Fruit fly (Drosophila melanogaster) whole organism, embryonic: Measurements from ENCODE around the gene CG31743.

Experiments
- Blimp-1 ChIP-seq: fragments of 200-800 bp; sonication (Bioruptor generic); optimal IDR thresholded peaks from 3 replicates; lab custom pipeline; 2018; ENCODE audit warnings: missing biosample characterization, missing genetic modification characterization, mild to moderate bottlenecking, moderate library complexity, missing genetic modification reagents
- Bteb2 ChIP-seq: fragments of 200-800 bp; sonication (Bioruptor generic); optimal IDR thresholded peaks from 2 replicates; lab custom pipeline; 2016; ENCODE audit warnings: missing biosample characterization, missing genetic modification characterization
- CG10959 ChIP-seq: fragments of 200-800 bp; sonication (Bioruptor generic); IDR thresholded peaks from 2 replicates; pipeline ENCODE4 v1.3.6; 2022; ENCODE audit warnings: missing biosample characterization, missing genetic modification characterization
- CG11093 ChIP-seq: fragments of 200-800 bp; sonication (Bioruptor generic); IDR thresholded peaks from 3 replicates; pipeline ENCODE4 v1.3.6; 2022; ENCODE audit warnings: missing biosample characterization, missing genetic modification characterization
- CG11504 ChIP-seq: fragments of 200-800 bp; sonication (Bioruptor generic); optimal IDR thresholded peaks from 3 replicates; lab custom pipeline; 2019; ENCODE audit warnings: missing biosample characterization, mild to moderate bottlenecking, missing genetic modification characterization, moderate library complexity
- CG12219 ChIP-seq: fragments of 200-800 bp; sonication (Bioruptor generic); optimal IDR thresholded peaks from 3 replicates; lab custom pipeline; 2018; ENCODE audit warnings: missing biosample characterization, mild to moderate bottlenecking, missing genetic modification characterization
- CG13624 ChIP-seq: fragments of 200-800 bp; sonication (Bioruptor generic); optimal IDR thresholded peaks from 2 replicates; lab custom pipeline; 2016; ENCODE audit warnings: missing biosample characterization, missing genetic modification characterization
- CG14050 ChIP-seq: fragments of 200-800 bp; sonication (Bioruptor generic); IDR thresholded peaks from 3 replicates; pipeline ENCODE4 v1.3.6; 2022; ENCODE audit warnings: missing biosample characterization, missing genetic modification characterization
- CG1647 ChIP-seq: fragments of 200-800 bp; sonication (Bioruptor generic); optimal IDR thresholded peaks from 3 replicates; lab custom pipeline; 2016; ENCODE audit warnings: missing biosample characterization, missing genetic modification characterization
- CG17361 ChIP-seq: fragments of 200-800 bp; sonication (Bioruptor generic); IDR thresholded peaks from 3 replicates; pipeline ENCODE4 v1.3.6; 2022; ENCODE audit warnings: missing biosample characterization, missing genetic modification characterization
- CG30403 ChIP-seq: fragments of 200-800 bp; sonication (Bioruptor generic); optimal IDR thresholded peaks from 3 replicates; lab custom pipeline; 2016; ENCODE audit warnings: missing biosample characterization, missing genetic modification characterization
- CG31441 ChIP-seq: fragments of 200-800 bp; sonication (Bioruptor generic); IDR thresholded peaks from 2 replicates; pipeline ENCODE4 v1.3.6; 2022; ENCODE audit warnings: missing biosample characterization, missing genetic modification characterization
- CG43689 ChIP-seq: fragments of 200-800 bp; sonication (Bioruptor generic); IDR thresholded peaks from 2 replicates; pipeline ENCODE4 v1.3.6; 2022; ENCODE audit warnings: missing biosample characterization, missing genetic modification characterization
- CG4820 ChIP-seq: fragments of 200-800 bp; sonication (Bioruptor generic); optimal IDR thresholded peaks from 3 replicates; lab custom pipeline; 2016; ENCODE audit warnings: missing biosample characterization, missing genetic modification characterization
- CG5953 ChIP-seq: fragments of 200-800 bp; sonication (Bioruptor generic); IDR thresholded peaks from 2 replicates; pipeline ENCODE4 v1.3.6; 2022; ENCODE audit warnings: missing biosample characterization, missing genetic modification characterization
- CG6813 ChIP-seq: fragments of 200-800 bp; sonication (Bioruptor generic); optimal IDR thresholded peaks from 2 replicates; lab custom pipeline; 2017; ENCODE audit warnings: missing biosample characterization, missing genetic modification characterization, mild to moderate bottlenecking, moderate library complexity, missing genetic modification reagents
- CG8359 ChIP-seq: fragments of 200-800 bp; sonication (Bioruptor generic); optimal IDR thresholded peaks from 2 replicates; lab custom pipeline; 2017; ENCODE audit warnings: missing biosample characterization, mild to moderate bottlenecking, missing genetic modification characterization, borderline replicate concordance
- CG8388 ChIP-seq: fragments of 200-800 bp; sonication (Bioruptor generic); optimal IDR thresholded peaks from 2 replicates; lab custom pipeline; 2019; ENCODE audit warnings: missing biosample characterization, mild to moderate bottlenecking, missing genetic modification characterization, moderate library complexity
- CG9797 ChIP-seq: fragments of 200-800 bp; sonication (Bioruptor generic); optimal IDR thresholded peaks from 3 replicates; lab custom pipeline; 2018; ENCODE audit warnings: missing biosample characterization, mild to moderate bottlenecking, missing genetic modification characterization
- D19A ChIP-seq: fragments of 200-800 bp; optimal IDR thresholded peaks from 3 replicates; lab custom pipeline; 2019; ENCODE audit warnings: missing biosample characterization, mild to moderate bottlenecking, missing genetic modification characterization, moderate library complexity
- Dbx ChIP-seq: fragments of 200-800 bp; sonication (Bioruptor generic); IDR thresholded peaks from 3 replicates; pipeline ENCODE4 v1.3.6; 2022; ENCODE audit warnings: missing biosample characterization, missing genetic modification characterization
- Dip3 ChIP-seq: fragments of 200-800 bp; sonication (Bioruptor generic); optimal IDR thresholded peaks from 3 replicates; lab custom pipeline; 2016; ENCODE audit warnings: missing biosample characterization, missing genetic modification characterization
- Dp ChIP-seq: fragments of 200-800 bp; sonication (Bioruptor generic); optimal IDR thresholded peaks from 2 replicates; lab custom pipeline; 2018; ENCODE audit warnings: missing biosample characterization, mild to moderate bottlenecking, missing genetic modification characterization, moderate library complexity
- Hmx ChIP-seq: fragments of 200-800 bp; sonication (Bioruptor generic); optimal IDR thresholded peaks from 2 replicates; lab custom pipeline; 2016; ENCODE audit warnings: missing biosample characterization, missing genetic modification characterization
- Jarid2 ChIP-seq: fragments of 200-800 bp; sonication (Bioruptor generic); optimal IDR thresholded peaks from 3 replicates; lab custom pipeline; 2017; ENCODE audit warnings: mild to moderate bottlenecking, missing biosample characterization, missing genetic modification reagents, missing genetic modification characterization
- Mrtf ChIP-seq: fragments of 200-800 bp; sonication (Bioruptor generic); IDR thresholded peaks from 3 replicates; pipeline ENCODE4 v1.3.6; 2022; ENCODE audit warnings: missing biosample characterization, missing genetic modification characterization
- Nf-YB ChIP-seq: fragments of 200-800 bp; sonication (Bioruptor generic); optimal IDR thresholded peaks from 3 replicates; lab custom pipeline; 2019; ENCODE audit warnings: missing biosample characterization, mild to moderate bottlenecking, missing genetic modification characterization, moderate library complexity
- Pdp1 ChIP-seq, 2 experiments: fragments of 200-800 bp; sonication (Bioruptor generic); optimal IDR thresholded peaks; 3 replicates each; lab custom pipeline; 2016; ENCODE audit warnings: missing biosample characterization in 2 of 2, missing genetic modification characterization in 2 of 2, mild to moderate bottlenecking in 1 of 2, moderate library complexity in 1 of 2
- Spps ChIP-seq: fragments of 200-800 bp; sonication (Bioruptor generic); optimal IDR thresholded peaks from 2 replicates; lab custom pipeline; 2018; ENCODE audit warnings: missing biosample characterization, mild to moderate bottlenecking, missing genetic modification characterization
- Xbp1 ChIP-seq: fragments of 200-800 bp; sonication (Bioruptor generic); optimal IDR thresholded peaks from 3 replicates; lab custom pipeline; 2016; ENCODE audit warnings: missing biosample characterization, mild to moderate bottlenecking, missing genetic modification characterization
- ara ChIP-seq: fragments of 200-800 bp; sonication (Bioruptor generic); IDR thresholded peaks from 2 replicates; pipeline ENCODE4 v1.3.6; 2022; ENCODE audit warnings: missing biosample characterization, missing genetic modification characterization
- ash1 ChIP-seq: fragments of 200-800 bp; sonication (Bioruptor generic); optimal IDR thresholded peaks from 2 replicates; lab custom pipeline; 2018; ENCODE audit warnings: missing biosample characterization, mild to moderate bottlenecking, missing genetic modification characterization
- bigmax ChIP-seq: fragments of 200-800 bp; sonication (Bioruptor generic); optimal IDR thresholded peaks from 2 replicates; lab custom pipeline; 2018; ENCODE audit warnings: missing biosample characterization, mild to moderate bottlenecking, missing genetic modification characterization
- bsh ChIP-seq, 2 experiments: fragments of 200-800 bp; sonication (Bioruptor generic); optimal IDR thresholded peaks; 2 replicates each; lab custom pipeline; 2017 to 2018; ENCODE audit warnings: mild to moderate bottlenecking in 2 of 2, missing biosample characterization in 2 of 2, missing genetic modification characterization in 2 of 2, moderate library complexity in 1 of 2
- ems ChIP-seq: fragments of 200-800 bp; sonication (Bioruptor generic); optimal IDR thresholded peaks from 3 replicates; lab custom pipeline; 2016; ENCODE audit warnings: missing biosample characterization, missing genetic modification characterization
- eve ChIP-seq, 2 experiments: fragments of >200 bp; optimal IDR thresholded peaks; 2 replicates each; lab custom pipeline; 2017; ENCODE audit warnings: missing biosample characterization in 2 of 2, missing genetic modification characterization in 2 of 2
- fd102C ChIP-seq: fragments of 200-800 bp; sonication (Bioruptor generic); optimal IDR thresholded peaks from 2 replicates; lab custom pipeline; 2018; ENCODE audit warnings: missing biosample characterization, mild to moderate bottlenecking, missing genetic modification characterization, moderate library complexity
- fu2 ChIP-seq: fragments of 200-800 bp; sonication (Bioruptor generic); optimal IDR thresholded peaks from 2 replicates; lab custom pipeline; 2016; ENCODE audit warnings: missing biosample characterization, missing genetic modification characterization
- kni ChIP-seq: fragments of 200-800 bp; sonication (Bioruptor generic); optimal IDR thresholded peaks from 3 replicates; lab custom pipeline; 2017; ENCODE audit warnings: mild to moderate bottlenecking, missing biosample characterization, missing genetic modification reagents, missing genetic modification characterization
- knrl ChIP-seq: fragments of 200-800 bp; sonication (Bioruptor generic); IDR thresholded peaks from 3 replicates; pipeline ENCODE4 v1.3.6; 2022; ENCODE audit warnings: missing biosample characterization, missing genetic modification characterization; ENCODE audit not compliant: partially characterized antibody
- lab ChIP-seq: fragments of 200-800 bp; sonication (Bioruptor generic); optimal IDR thresholded peaks from 3 replicates; lab custom pipeline; 2017; ENCODE audit warnings: missing biosample characterization, missing genetic modification characterization, mild to moderate bottlenecking, moderate library complexity, missing genetic modification reagents
- luna ChIP-seq: fragments of 200-800 bp; sonication (Bioruptor generic); optimal IDR thresholded peaks from 2 replicates; lab custom pipeline; 2016; ENCODE audit warnings: missing biosample characterization, missing genetic modification characterization
- mirr ChIP-seq: fragments of 200-800 bp; sonication (Bioruptor generic); optimal IDR thresholded peaks from 3 replicates; lab custom pipeline; 2018; ENCODE audit warnings: missing biosample characterization, mild to moderate bottlenecking, missing genetic modification characterization
- peb ChIP-seq: fragments of 200-800 bp; sonication (Bioruptor generic); IDR thresholded peaks from 2 replicates; pipeline ENCODE4 v1.3.6; 2022; ENCODE audit warnings: missing biosample characterization, missing genetic modification characterization
- pho ChIP-seq: fragments of 200-800 bp; sonication (Bioruptor generic); optimal IDR thresholded peaks from 2 replicates; lab custom pipeline; 2016; ENCODE audit warnings: missing biosample characterization, missing genetic modification characterization
- row ChIP-seq: fragments of 200-800 bp; sonication (Bioruptor generic); IDR thresholded peaks from 3 replicates; pipeline ENCODE4 v1.3.6; 2022; ENCODE audit warnings: missing biosample characterization, missing genetic modification characterization
- sd ChIP-seq: fragments of 200-800 bp; sonication (Bioruptor generic); optimal IDR thresholded peaks from 3 replicates; lab custom pipeline; 2018; ENCODE audit warnings: missing biosample characterization, mild to moderate bottlenecking, missing genetic modification characterization, moderate library complexity
- sr ChIP-seq: fragments of 200-800 bp; sonication (Bioruptor generic); IDR thresholded peaks from 3 replicates; pipeline ENCODE4 v1.3.6; 2022; ENCODE audit warnings: missing biosample characterization, missing genetic modification characterization
- ttk ChIP-seq: fragments of 200-800 bp; sonication (Bioruptor generic); IDR thresholded peaks from 2 replicates; pipeline ENCODE4 v2.1.2; 2022; ENCODE audit warnings: missing biosample characterization, missing genetic modification characterization
- tx ChIP-seq: fragments of 200-800 bp; sonication (Bioruptor generic); optimal IDR thresholded peaks from 2 replicates; lab custom pipeline; 2016; ENCODE audit warnings: missing biosample characterization, missing genetic modification characterization
- vfl ChIP-seq: fragments of 200-800 bp; sonication (Bioruptor generic); optimal IDR thresholded peaks from 2 replicates; lab custom pipeline; 2016; ENCODE audit warnings: missing biosample characterization, missing genetic modification characterization
- wdn ChIP-seq: fragments of 200-800 bp; sonication (Bioruptor generic); IDR thresholded peaks from 2 replicates; pipeline ENCODE4 v1.3.6; 2022; ENCODE audit warnings: missing biosample characterization, missing genetic modification characterization

Gene CG31743

DNA sequence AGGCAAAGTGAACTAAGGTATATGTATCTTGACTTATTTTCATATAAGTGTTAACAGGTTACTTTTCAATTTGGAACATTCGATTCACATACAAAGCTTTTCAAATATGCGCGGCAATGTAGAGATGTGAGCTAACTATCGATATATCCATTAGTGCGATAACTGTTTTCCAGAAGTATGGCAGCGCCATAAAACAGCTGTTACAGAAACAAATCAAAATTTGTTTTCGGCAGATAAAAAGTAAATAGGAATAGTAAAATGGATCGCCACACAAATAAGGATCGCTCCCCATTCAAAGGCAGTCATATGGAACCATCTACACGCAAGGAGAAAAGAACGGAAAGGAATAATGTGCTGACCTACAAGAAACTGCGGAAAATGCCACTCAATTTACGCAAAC lies at the start of gene CG31743, which contains the start of the genes CG32832 and CG34313:
TSS of gene CG31743 (plus strand) at position 230 of the 400 bp plus-strand sequence.
TSS of gene CG32832 (minus strand) at position 3 of the 400 bp plus-strand sequence.
TSS of gene CG34313 (plus strand) at position 230 of the 400 bp plus-strand sequence.
- TF ChIP-seq ems (no peak), CG31441 (GFP tag; lab: Robert Waterston, UW) (no peak), bigmax (GFP tag; lab: Kevin White, UChicago) (no peak), CG14050 (GFP tag; lab: Robert Waterston, UW) (no peak), CG30403 (GFP tag; lab: Kevin White, UChicago) (no peak), Dip3 (no peak), CG10959 (no peak), Nf-YB (GFP tag; lab: Kevin White, UChicago) (no peak), CG43689 (GFP tag; lab: Robert Waterston, UW) (no peak), CG17361 (GFP tag; lab: Robert Waterston, UW) (no peak), CG4820 (GFP tag; lab: Kevin White, UChicago) (no peak), ttk (GFP tag; lab: Robert Waterston, UW) (no peak), vfl (GFP tag; lab: Kevin White, UChicago) (no peak), CG9797 (GFP tag; lab: Kevin White, UChicago) (no peak), CG8359 (GFP tag; lab: Kevin White, UChicago) (no peak), lab (no peak), knrl (peak; percentile 74), Xbp1 (no peak), eve (GFP tag; optimal IDR thresholded peaks at IDR 0.05; lab: Kevin White, UChicago) (peak in 1 of 2 experiments; percentile 62), Mrtf (GFP tag; lab: Robert Waterston, UW) (no peak), Pdp1 (GFP tag; optimal IDR thresholded peaks at IDR 0.05; lab: Kevin White, UChicago) (peak in 1 of 2 experiments; percentile 30), Spps (tag; lab: Kevin White, UChicago) (no peak), Dp (GFP tag; lab: Kevin White, UChicago) (peak; percentile 97), tx (GFP tag; lab: Kevin White, UChicago) (no peak), CG11504 (tag; lab: Kevin White, UChicago) (no peak), row (GFP tag; lab: Robert Waterston, UW) (no peak), CG1647 (no peak), Dbx (GFP tag; lab: Robert Waterston, UW) (no peak), sd (tag; lab: Kevin White, UChicago) (no peak), CG13624 (no peak), kni (GFP tag; lab: Kevin White, UChicago) (no peak), pho (no peak), ara (GFP tag; lab: Robert Waterston, UW) (no peak), bsh (GFP tag; optimal IDR thresholded peaks at IDR 0.05; lab: Kevin White, UChicago) (no peak), Hmx (GFP tag; lab: Kevin White, UChicago) (no peak), peb (GFP tag; lab: Robert Waterston, UW) (no peak), CG11093 (GFP tag; lab: Robert Waterston, UW) (no peak), CG5953 (no peak), mirr (GFP tag; lab: Kevin White, UChicago) (no peak), sr (GFP tag; lab: Robert Waterston, UW) (no peak), CG6813 (GFP tag; lab: Kevin White, UChicago) (no peak), Jarid2 (GFP tag; lab: Kevin White, UChicago) (no peak), Bteb2 (GFP tag; lab: Kevin White, UChicago) (no peak), CG12219 (no peak), ash1 (GFP tag; lab: Kevin White, UChicago) (no peak), Blimp-1 (GFP tag; lab: Kevin White, UChicago) (no peak), fu2 (no peak), luna (GFP tag; lab: Kevin White, UChicago) (no peak), CG8388 (GFP tag; lab: Kevin White, UChicago) (no peak), D19A (tag; lab: Kevin White, UChicago) (no peak), wdn (GFP tag; lab: Robert Waterston, UW) (no peak), fd102C (no peak)
